Fruit fly (Drosophila melanogaster) whole organism, embryonic: ENCODE results near the gene CG3123.
A peak's percentile ranks its signal among the peaks of the same experiment; 100 is the strongest.

ENCODE experiments used
- CG11093 ChIP-seq: fragments of 200-800 bp; sonication (Bioruptor generic); IDR thresholded peaks from 3 replicates; pipeline ENCODE4 v1.3.6; 2022; ENCODE audit warnings: missing biosample characterization, missing genetic modification characterization
- CG11695 ChIP-seq: fragments of 200-800 bp; sonication (Bioruptor generic); IDR thresholded peaks from 3 replicates; pipeline ENCODE4 v1.3.6; 2022; ENCODE audit warnings: missing biosample characterization, missing genetic modification characterization
- CG12219 ChIP-seq: fragments of 200-800 bp; sonication (Bioruptor generic); optimal IDR thresholded peaks from 3 replicates; lab custom pipeline; 2018; ENCODE audit warnings: missing biosample characterization, mild to moderate bottlenecking, missing genetic modification characterization
- CG16813 ChIP-seq: fragments of 200-800 bp; sonication (Bioruptor generic); IDR thresholded peaks from 3 replicates; pipeline ENCODE4 v1.3.6; 2022; ENCODE audit warnings: missing biosample characterization, missing genetic modification characterization; ENCODE audit not compliant: partially characterized antibody
- CG16815 ChIP-seq: fragments of 200-800 bp; sonication (Bioruptor generic); optimal IDR thresholded peaks from 3 replicates; lab custom pipeline; 2017; ENCODE audit warnings: missing biosample characterization, mild to moderate bottlenecking, missing genetic modification characterization
- CG17829 ChIP-seq: fragments of 200-800 bp; optimal IDR thresholded peaks from 2 replicates; lab custom pipeline; 2019; ENCODE audit warnings: missing biosample characterization, mild to moderate bottlenecking, missing genetic modification characterization, moderate library complexity
- CG2199 ChIP-seq: fragments of 200-800 bp; sonication (Bioruptor generic); IDR thresholded peaks from 3 replicates; pipeline ENCODE4 v1.3.6; 2022; ENCODE audit warnings: missing biosample characterization, missing genetic modification characterization
- CG2678 ChIP-seq: fragments of 200-800 bp; sonication (Bioruptor generic); optimal IDR thresholded peaks from 3 replicates; lab custom pipeline; 2019; ENCODE audit warnings: missing biosample characterization, mild to moderate bottlenecking, missing genetic modification characterization, moderate library complexity
- CG2712 ChIP-seq: fragments of 200-800 bp; optimal IDR thresholded peaks from 3 replicates; lab custom pipeline; 2019; ENCODE audit warnings: missing biosample characterization, mild to moderate bottlenecking, missing genetic modification characterization, moderate library complexity
- CG3163 ChIP-seq: fragments of 200-800 bp; sonication (Bioruptor generic); optimal IDR thresholded peaks from 3 replicates; lab custom pipeline; 2016; ENCODE audit warnings: missing biosample characterization, missing genetic modification characterization
- CG3281 ChIP-seq: fragments of 200-800 bp; sonication (Bioruptor generic); optimal IDR thresholded peaks from 3 replicates; lab custom pipeline; 2017; ENCODE audit warnings: missing biosample characterization, mild to moderate bottlenecking, missing genetic modification characterization
- CG34376 ChIP-seq: fragments of 200-800 bp; sonication (Bioruptor generic); optimal IDR thresholded peaks from 2 replicates; lab custom pipeline; 2018; ENCODE audit warnings: missing biosample characterization, mild to moderate bottlenecking, missing genetic modification characterization
- CG6689 ChIP-seq: fragments of 200-800 bp; sonication (Bioruptor generic); IDR thresholded peaks from 2 replicates; pipeline ENCODE4 v1.3.6; 2022; ENCODE audit warnings: missing biosample characterization, missing genetic modification characterization
- CG9215 ChIP-seq: fragments of 200-800 bp; sonication (Bioruptor generic); IDR thresholded peaks from 2 replicates; pipeline ENCODE4 v1.3.6; 2022; ENCODE audit warnings: missing biosample characterization, missing genetic modification characterization
- CG9727 ChIP-seq: fragments of 200-800 bp; sonication (Bioruptor generic); optimal IDR thresholded peaks from 3 replicates; lab custom pipeline; 2017; ENCODE audit warnings: missing biosample characterization, mild to moderate bottlenecking, missing genetic modification characterization
- CTCF ChIP-seq: fragments of 200-800 bp; sonication (Bioruptor generic); optimal IDR thresholded peaks from 2 replicates; lab custom pipeline; 2017; ENCODE audit warnings: missing biosample characterization, mild to moderate bottlenecking, missing genetic modification characterization, moderate library complexity
- CoRest ChIP-seq: fragments of 200-800 bp; sonication (Bioruptor generic); optimal IDR thresholded peaks from 3 replicates; lab custom pipeline; 2018; ENCODE audit warnings: missing biosample characterization, mild to moderate bottlenecking, missing genetic modification characterization, moderate library complexity
- Dbx ChIP-seq: fragments of 200-800 bp; sonication (Bioruptor generic); IDR thresholded peaks from 3 replicates; pipeline ENCODE4 v1.3.6; 2022; ENCODE audit warnings: missing biosample characterization, missing genetic modification characterization
- Dek ChIP-seq: fragments of 200-800 bp; sonication (Bioruptor generic); optimal IDR thresholded peaks from 3 replicates; lab custom pipeline; 2019; ENCODE audit warnings: missing biosample characterization, mild to moderate bottlenecking, missing genetic modification characterization, moderate library complexity
- E2f2 ChIP-seq: fragments of 200-800 bp; sonication (Bioruptor generic); IDR thresholded peaks from 2 replicates; pipeline ENCODE4 v1.3.6; 2022; ENCODE audit warnings: missing biosample characterization, missing genetic modification characterization
- Ets97D ChIP-seq: fragments of 200-800 bp; sonication (Bioruptor generic); optimal IDR thresholded peaks from 3 replicates; lab custom pipeline; 2016; ENCODE audit warnings: missing biosample characterization, missing genetic modification characterization
- HLH3B ChIP-seq: fragments of 200-800 bp; sonication (Bioruptor generic); IDR thresholded peaks from 2 replicates; pipeline ENCODE4 v1.3.6; 2022; ENCODE audit warnings: missing biosample characterization, missing genetic modification characterization
- Hmx ChIP-seq: fragments of 200-800 bp; sonication (Bioruptor generic); optimal IDR thresholded peaks from 2 replicates; lab custom pipeline; 2016; ENCODE audit warnings: missing biosample characterization, missing genetic modification characterization
- Hr51 ChIP-seq, 2 experiments: fragments of 200-800 bp; sonication (Bioruptor generic); optimal IDR thresholded peaks; 2 replicates in 1 of 2; 3 replicates in 1 of 2; lab custom pipeline; 2016 to 2018; ENCODE audit warnings: missing biosample characterization in 2 of 2, missing genetic modification characterization in 2 of 2, mild to moderate bottlenecking in 1 of 2, moderate library complexity in 1 of 2
- Lhr ChIP-seq: fragments of 200-800 bp; sonication (Bioruptor generic); optimal IDR thresholded peaks from 3 replicates; lab custom pipeline; 2017; ENCODE audit warnings: mild to moderate bottlenecking, missing biosample characterization, missing genetic modification reagents, missing genetic modification characterization
- Med ChIP-seq: fragments of 200-800 bp; sonication (Bioruptor generic); peaks from one replicate; lab custom pipeline; 2016; ENCODE audit warnings: missing biosample characterization, missing genetic modification characterization, mild to moderate bottlenecking, inconsistent platforms, moderate library complexity
- Mrtf ChIP-seq: fragments of 200-800 bp; sonication (Bioruptor generic); IDR thresholded peaks from 3 replicates; pipeline ENCODE4 v1.3.6; 2022; ENCODE audit warnings: missing biosample characterization, missing genetic modification characterization
- Pdp1 ChIP-seq, 2 experiments: fragments of 200-800 bp; sonication (Bioruptor generic); optimal IDR thresholded peaks; 3 replicates each; lab custom pipeline; 2016; ENCODE audit warnings: missing biosample characterization in 2 of 2, missing genetic modification characterization in 2 of 2, mild to moderate bottlenecking in 1 of 2, moderate library complexity in 1 of 2
- Rx ChIP-seq: fragments of 200-800 bp; sonication (Bioruptor generic); IDR thresholded peaks from 2 replicates; pipeline ENCODE4 v1.3.6; 2022; ENCODE audit warnings: missing biosample characterization, missing genetic modification characterization
- bcd ChIP-seq: fragments of 200-800 bp; sonication (Bioruptor generic); optimal IDR thresholded peaks from 2 replicates; lab custom pipeline; 2017; ENCODE audit warnings: missing biosample characterization, mild to moderate bottlenecking, missing genetic modification characterization
- bowl ChIP-seq: fragments of 200-800 bp; sonication (Bioruptor generic); IDR thresholded peaks from 2 replicates; pipeline ENCODE4 v1.3.6; 2022; ENCODE audit warnings: missing biosample characterization, missing genetic modification characterization
- bsh ChIP-seq, 2 experiments: fragments of 200-800 bp; sonication (Bioruptor generic); optimal IDR thresholded peaks; 2 replicates each; lab custom pipeline; 2017 to 2018; ENCODE audit warnings: mild to moderate bottlenecking in 2 of 2, missing biosample characterization in 2 of 2, missing genetic modification characterization in 2 of 2, moderate library complexity in 1 of 2
- caup ChIP-seq: fragments of 200-800 bp; sonication (Bioruptor generic); optimal IDR thresholded peaks from 3 replicates; lab custom pipeline; 2017; ENCODE audit warnings: missing biosample characterization, mild to moderate bottlenecking, missing genetic modification characterization, moderate library complexity; ENCODE audit not compliant: severe bottlenecking
- crc ChIP-seq: fragments of 200-800 bp; sonication (Bioruptor generic); optimal IDR thresholded peaks from 2 replicates; lab custom pipeline; 2016; ENCODE audit warnings: missing biosample characterization, missing genetic modification characterization
- ems ChIP-seq: fragments of 200-800 bp; sonication (Bioruptor generic); optimal IDR thresholded peaks from 3 replicates; lab custom pipeline; 2016; ENCODE audit warnings: missing biosample characterization, missing genetic modification characterization
- grn ChIP-seq: fragments of 200-800 bp; sonication (Bioruptor generic); optimal IDR thresholded peaks from 3 replicates; lab custom pipeline; 2017; ENCODE audit warnings: missing biosample characterization, missing genetic modification characterization
- hkb ChIP-seq, 2 experiments: fragments of 200-800 bp in 1 of 2; fragments of >200 bp in 1 of 2; sonication (Bioruptor generic) in 1 of 2; IDR thresholded peaks in 1 of 2; optimal IDR thresholded peaks in 1 of 2; 2 replicates each; pipeline versions ENCODE4 v1.3.6 to Lab custom; 2017 to 2022; ENCODE audit warnings: missing biosample characterization in 1 of 2, missing genetic modification characterization in 1 of 2
- kah ChIP-seq: fragments of 200-800 bp; sonication (Bioruptor generic); optimal IDR thresholded peaks from 2 replicates; lab custom pipeline; 2018; ENCODE audit warnings: missing biosample characterization, mild to moderate bottlenecking, missing genetic modification characterization
- kay ChIP-seq: fragments of 200-800 bp; sonication (Bioruptor generic); optimal IDR thresholded peaks from 2 replicates; lab custom pipeline; 2016; ENCODE audit warnings: missing biosample characterization, missing genetic modification characterization
- lilli ChIP-seq: fragments of 200-800 bp; sonication (Bioruptor generic); optimal IDR thresholded peaks from 3 replicates; lab custom pipeline; 2016; ENCODE audit warnings: missing biosample characterization, missing genetic modification characterization
- nmo ChIP-seq: fragments of 200-800 bp; sonication (Bioruptor generic); optimal IDR thresholded peaks from 2 replicates; lab custom pipeline; 2018; ENCODE audit warnings: missing biosample characterization, mild to moderate bottlenecking, missing genetic modification characterization, moderate library complexity
- pan ChIP-seq, 4 experiments: fragments of >200 bp in 3 of 4; fragments of 200-800 bp in 1 of 4; sonication (Bioruptor generic) in 1 of 4; optimal IDR thresholded peaks in 3 of 4; IDR thresholded peaks in 1 of 4; 2 replicates each; pipeline versions ENCODE4 v1.3.6 to Lab custom; 2017 to 2022; ENCODE audit warnings: missing biosample characterization in 2 of 4, missing genetic modification characterization in 2 of 4, mixed read lengths in 1 of 4
- prd ChIP-seq, 3 experiments: fragments of >200 bp in 2 of 3; fragments of 200-800 bp in 1 of 3; sonication (Bioruptor generic) in 1 of 3; optimal IDR thresholded peaks in 2 of 3; IDR thresholded peaks in 1 of 3; 2 replicates in 2 of 3; 3 replicates in 1 of 3; pipeline versions ENCODE4 v1.3.6 to Lab custom; 2017 to 2022; ENCODE audit warnings: missing biosample characterization in 1 of 3, missing genetic modification characterization in 1 of 3
- sd ChIP-seq: fragments of 200-800 bp; sonication (Bioruptor generic); optimal IDR thresholded peaks from 3 replicates; lab custom pipeline; 2018; ENCODE audit warnings: missing biosample characterization, mild to moderate bottlenecking, missing genetic modification characterization, moderate library complexity
- ttk ChIP-seq: fragments of 200-800 bp; sonication (Bioruptor generic); IDR thresholded peaks from 2 replicates; pipeline ENCODE4 v2.1.2; 2022; ENCODE audit warnings: missing biosample characterization, missing genetic modification characterization
- twi ChIP-seq: fragments of 200-800 bp; optimal IDR thresholded peaks from 2 replicates; lab custom pipeline; 2019; ENCODE audit warnings: missing biosample characterization, mild to moderate bottlenecking, missing genetic modification characterization, moderate library complexity
- zf30C ChIP-seq: fragments of 200-800 bp; sonication (Bioruptor generic); optimal IDR thresholded peaks from 3 replicates; lab custom pipeline; 2018; ENCODE audit warnings: missing biosample characterization, mild to moderate bottlenecking, missing genetic modification characterization

CG3123 gene

dm6 chr2L:2861885-2862620 is 36.7 kb upstream of the CG3123 start (continued):
- TF ChIP-seq prd (optimal IDR thresholded peaks at IDR 0.05; lab: Kevin White, UChicago) (no peak), prd (GFP tag; IDR thresholded peaks at IDR 0.05; lab: Robert Waterston, UW) (0 out of 3 replicates have a peak, but pooled peaks have one; percentile 3), CG9727 (GFP tag; lab: Kevin White, UChicago) (peak; percentile 23), CG9215 (GFP tag; lab: Robert Waterston, UW) (no peak), Dbx (GFP tag; lab: Robert Waterston, UW) (peak; percentile 18; the same call in 1 of the 3 replicates), Dek (no peak), E2f2 (GFP tag; lab: Robert Waterston, UW) (0 out of 2 replicates have a peak, but pooled peaks have one; percentile 9), Med (GFP tag; lab: Kevin White, UChicago) (peak; percentile 77), CG12219 (GFP tag; lab: Kevin White, UChicago) (peak; percentile 5), lilli (GFP tag; lab: Kevin White, UChicago) (no peak), Mrtf (GFP tag; lab: Robert Waterston, UW) (no peak), crc (GFP tag; lab: Kevin White, UChicago) (no peak), Pdp1 (GFP tag; optimal IDR thresholded peaks at IDR 0.05; lab: Kevin White, UChicago) (peak in 1 of 2 experiments; percentile 80), bcd (no peak), Hmx (GFP tag; lab: Kevin White, UChicago) (no peak), CG11695 (GFP tag; lab: Robert Waterston, UW) (no peak; the same call in 2 of the 3 replicates), bsh (GFP tag; optimal IDR thresholded peaks at IDR 0.05; lab: Kevin White, UChicago) (peak; percentile 7 to 55), zf30C (GFP tag; lab: Kevin White, UChicago) (peak; percentile 55), CG2678 (tag; lab: Kevin White, UChicago) (peak; percentile 40), ems (peak; percentile 26), nmo (GFP tag; lab: Kevin White, UChicago) (peak; percentile 6), sd (tag; lab: Kevin White, UChicago) (peak; percentile 75), kay (no peak), ttk (GFP tag; lab: Robert Waterston, UW) (no peak), Hr51 (GFP tag; optimal IDR thresholded peaks at IDR 0.05; lab: Kevin White, UChicago) (peak in 1 of 2 experiments; percentile 17), HLH3B (GFP tag; lab: Robert Waterston, UW) (0 out of 2 replicates have a peak, but pooled peaks have one; percentile 6), CG16815 (GFP tag; lab: Kevin White, UChicago) (no peak), CG2712 (tag; lab: Kevin White, UChicago) (peak; percentile 28), CG3163 (GFP tag; lab: Kevin White, UChicago) (peak; percentile 20), Ets97D (GFP tag; lab: Kevin White, UChicago) (no peak), CG3281 (GFP tag; lab: Kevin White, UChicago) (peak; percentile 22), CTCF (GFP tag; lab: Kevin White, UChicago) (no peak), CoRest (tag; lab: Kevin White, UChicago) (no peak), bowl (GFP tag; lab: Robert Waterston, UW) (no peak), caup (GFP tag; lab: Kevin White, UChicago) (peak; percentile 42), CG17829 (peak; percentile 23), CG11093 (GFP tag; lab: Robert Waterston, UW) (no peak), grn (GFP tag; lab: Kevin White, UChicago) (peak; percentile 8), twi (tag; lab: Kevin White, UChicago) (peak; percentile 52), Lhr (GFP tag; lab: Kevin White, UChicago) (no peak), Rx (GFP tag; lab: Robert Waterston, UW) (no peak), kah (GFP tag; lab: Kevin White, UChicago) (peak; percentile 27), CG34376 (GFP tag; lab: Kevin White, UChicago) (peak; percentile 53), CG2199 (0 out of 3 replicates have a peak, but pooled peaks have one; percentile 14), CG6689 (GFP tag; lab: Robert Waterston, UW) (no peak), hkb (optimal IDR thresholded peaks at IDR 0.05; lab: Kevin White, UChicago) (peak; percentile 98), hkb (GFP tag; IDR thresholded peaks at IDR 0.05; lab: Robert Waterston, UW) (no peak; the same call in none of the 2 replicates), pan (optimal IDR thresholded peaks at IDR 0.05; lab: Kevin White, UChicago) (no peak), pan (GFP tag; optimal IDR thresholded peaks at IDR 0.05 in 1 of 2, IDR thresholded peaks at IDR 0.05 in 1 of 2) (peak in 1 of 2 experiments; percentile 34), CG16813 (GFP tag; lab: Robert Waterston, UW) (peak; percentile 43; the same call in 1 of the 3 replicates)
